Worm (Caenorhabditis elegans) whole organism, young adult: Measurements from ENCODE around the gene F09F9.1.

Experiments used
- C06A6.2 ChIP-seq: fragments of 200-800 bp; sonication (Bioruptor generic); conservative IDR thresholded peaks from 2 replicates; pipeline ENCODE4 v1.3.6; 2022; ENCODE audit warnings: missing genetic modification characterization, missing compliant biosample characterization
- F23B12.7 ChIP-seq: sonication (generic microtip); optimal IDR thresholded peaks from 2 replicates; lab custom pipeline; 2017; ENCODE audit warnings: missing genetic modification characterization, mild to moderate bottlenecking, missing compliant biosample characterization, antibody characterized with exemption, moderate library complexity; ENCODE audit not compliant: insufficient read depth
- F57C9.4 ChIP-seq: sonication (generic microtip); optimal IDR thresholded peaks from 2 replicates; lab custom pipeline; 2017; ENCODE audit warnings: mild to moderate bottlenecking, missing genetic modification characterization, missing compliant biosample characterization
- Y95B8A.8 ChIP-seq: fragments of 200-800 bp; sonication (Bioruptor generic); IDR thresholded peaks from 2 replicates; pipeline ENCODE4 v1.3.6; 2022; ENCODE audit warnings: missing genetic modification reagents, missing genetic modification characterization, missing compliant biosample characterization
- aptf-2 ChIP-seq: fragments of 200-800 bp; sonication (Bioruptor generic); conservative IDR thresholded peaks from 2 replicates; pipeline ENCODE4 v1.3.6; 2022; ENCODE audit warnings: missing genetic modification reagents, missing genetic modification characterization, missing compliant biosample characterization
- attf-5 ChIP-seq: fragments of 200-800 bp; sonication (Bioruptor generic); optimal IDR thresholded peaks from 2 replicates; lab custom pipeline; 2018; ENCODE audit warnings: mild to moderate bottlenecking, missing genetic modification characterization, missing compliant biosample characterization
- bed-1 ChIP-seq: fragments of 200-800 bp; sonication (Bioruptor generic); IDR thresholded peaks from 2 replicates; pipeline ENCODE4 v1.3.6; 2022; ENCODE audit warnings: missing genetic modification reagents, missing genetic modification characterization, missing compliant biosample characterization
- cebp-1 ChIP-seq, 2 experiments: fragments of 200-800 bp in 1 of 2; sonication (Bioruptor generic) in 1 of 2; sonication (generic microtip) in 1 of 2; IDR thresholded peaks in 1 of 2; optimal IDR thresholded peaks in 1 of 2; 2 replicates each; pipeline versions ENCODE4 v1.3.6 to Lab custom; 2017 to 2022; ENCODE audit warnings: missing compliant biosample characterization in 2 of 2, missing genetic modification characterization in 2 of 2, mild to moderate bottlenecking in 1 of 2, missing genetic modification reagents in 1 of 2, moderate library complexity in 1 of 2
- ceh-27 ChIP-seq: fragments of 200-800 bp; sonication (Bioruptor generic); optimal IDR thresholded peaks from 2 replicates; lab custom pipeline; 2018; ENCODE audit warnings: mild to moderate bottlenecking, missing genetic modification characterization, moderate library complexity, missing compliant biosample characterization
- ceh-91 ChIP-seq: fragments of 200-800 bp; sonication (Bioruptor generic); IDR thresholded peaks from 2 replicates; pipeline ENCODE4 v1.3.6; 2022; ENCODE audit warnings: missing genetic modification reagents, missing genetic modification characterization, missing compliant biosample characterization
- dox-1 ChIP-seq: fragments of 200-800 bp; sonication (Bioruptor generic); IDR thresholded peaks from 2 replicates; pipeline ENCODE4 v1.3.6; 2022; ENCODE audit warnings: missing genetic modification reagents, missing genetic modification characterization, missing compliant biosample characterization
- ekl-4 ChIP-seq: fragments of 200-800 bp; sonication (Bioruptor generic); IDR thresholded peaks from 2 replicates; pipeline ENCODE4 v1.3.6; 2022; ENCODE audit warnings: missing genetic modification reagents, missing genetic modification characterization, missing compliant biosample characterization
- ets-4 ChIP-seq: fragments of 200-800 bp; sonication (Bioruptor generic); optimal IDR thresholded peaks from 2 replicates; lab custom pipeline; 2018; ENCODE audit warnings: mild to moderate bottlenecking, missing genetic modification characterization, missing compliant biosample characterization
- gei-17 ChIP-seq: fragments of 200-800 bp; sonication (Bioruptor generic); optimal IDR thresholded peaks from 2 replicates; lab custom pipeline; 2018; ENCODE audit warnings: mild to moderate bottlenecking, missing genetic modification characterization, missing compliant biosample characterization
- hmg-1.2 ChIP-seq: fragments of 200-800 bp; sonication (Bioruptor generic); IDR thresholded peaks from 2 replicates; pipeline ENCODE4 v1.3.6; 2022; ENCODE audit warnings: missing genetic modification reagents, missing genetic modification characterization, missing compliant biosample characterization
- let-526 ChIP-seq: fragments of 200-800 bp; sonication (Bioruptor generic); IDR thresholded peaks from 2 replicates; pipeline ENCODE4 v1.3.6; 2022; ENCODE audit warnings: missing genetic modification reagents, missing genetic modification characterization, missing compliant biosample characterization
- let-607 ChIP-seq, 2 experiments: fragments of 200-800 bp in 1 of 2; sonication (Bioruptor generic) in 1 of 2; sonication (generic microtip) in 1 of 2; optimal IDR thresholded peaks; 2 replicates each; lab custom pipeline; 2016 to 2018; ENCODE audit warnings: mild to moderate bottlenecking in 2 of 2, missing compliant biosample characterization in 2 of 2, missing genetic modification characterization in 2 of 2, moderate library complexity in 2 of 2, missing genotype in 1 of 2
- lin-54 ChIP-seq: fragments of 200-800 bp; sonication (Bioruptor generic); optimal IDR thresholded peaks from 2 replicates; lab custom pipeline; 2018; ENCODE audit warnings: mild to moderate bottlenecking, missing genetic modification characterization, missing compliant biosample characterization
- lsy-27 ChIP-seq: sonication (generic microtip); optimal IDR thresholded peaks from 2 replicates; lab custom pipeline; 2017; ENCODE audit warnings: missing genetic modification characterization, mild to moderate bottlenecking, missing compliant biosample characterization, antibody characterized with exemption, missing genotype, borderline replicate concordance; ENCODE audit not compliant: insufficient read depth
- madf-8 ChIP-seq: fragments of 200-800 bp; sonication (Bioruptor generic); conservative IDR thresholded peaks from 2 replicates; pipeline ENCODE4 v1.3.6; 2022; ENCODE audit warnings: missing genetic modification reagents, missing genetic modification characterization, missing compliant biosample characterization
- mcd-1 ChIP-seq: fragments of 200-800 bp; sonication (Bioruptor generic); IDR thresholded peaks from 2 replicates; pipeline ENCODE4 v1.3.6; 2022; ENCODE audit warnings: missing genetic modification reagents, missing genetic modification characterization, missing compliant biosample characterization
- mes-4 ChIP-seq: sonication (generic microtip); optimal IDR thresholded peaks from 2 replicates; lab custom pipeline; 2016; ENCODE audit warnings: missing genotype, missing genetic modification characterization, missing compliant biosample characterization
- nhr-90 ChIP-seq: sonication (generic microtip); optimal IDR thresholded peaks from 2 replicates; lab custom pipeline; 2016; ENCODE audit warnings: missing genotype, mild to moderate bottlenecking, missing genetic modification characterization, missing compliant biosample characterization
- sea-2 ChIP-seq: fragments of 200-800 bp; sonication (Bioruptor generic); IDR thresholded peaks from 2 replicates; pipeline ENCODE4 v1.3.6; 2022; ENCODE audit warnings: missing genetic modification characterization, missing compliant biosample characterization
- snpc-1.1 ChIP-seq: sonication (generic microtip); optimal IDR thresholded peaks from 2 replicates; lab custom pipeline; 2017; ENCODE audit warnings: missing genetic modification characterization, mild to moderate bottlenecking, missing compliant biosample characterization, antibody characterized with exemption, moderate library complexity, missing genotype, missing genetic modification reagents; ENCODE audit not compliant: insufficient read depth
- tbx-9 ChIP-seq: sonication (generic microtip); optimal IDR thresholded peaks from 2 replicates; lab custom pipeline; 2016; ENCODE audit warnings: borderline replicate concordance, missing genetic modification characterization, inconsistent platforms, missing compliant biosample characterization
- unc-130 ChIP-seq: sonication (generic microtip); optimal IDR thresholded peaks from 2 replicates; lab custom pipeline; 2016; ENCODE audit warnings: missing genetic modification reagents, missing genetic modification characterization, missing compliant biosample characterization
- xnd-1 ChIP-seq: sonication (generic microtip); optimal IDR thresholded peaks from 2 replicates; lab custom pipeline; 2016; ENCODE audit warnings: missing genotype, missing genetic modification reagents, missing genetic modification characterization, missing compliant biosample characterization
- zim-3 ChIP-seq: sonication (generic microtip); optimal IDR thresholded peaks from 2 replicates; lab custom pipeline; 2017; ENCODE audit warnings: mild to moderate bottlenecking, missing genetic modification characterization, moderate library complexity, missing compliant biosample characterization
- ztf-22 ChIP-seq: fragments of 200-800 bp; sonication (Bioruptor generic); optimal IDR thresholded peaks from 2 replicates; lab custom pipeline; 2018; ENCODE audit warnings: mild to moderate bottlenecking, missing genetic modification characterization, moderate library complexity, missing compliant biosample characterization
- ztf-6 ChIP-seq: fragments of 200-800 bp; sonication (Bioruptor generic); IDR thresholded peaks from 2 replicates; pipeline ENCODE4 v1.3.6; 2022; ENCODE audit warnings: missing genetic modification reagents, missing genetic modification characterization, missing compliant biosample characterization

Gene F09F9.1

DNA sequence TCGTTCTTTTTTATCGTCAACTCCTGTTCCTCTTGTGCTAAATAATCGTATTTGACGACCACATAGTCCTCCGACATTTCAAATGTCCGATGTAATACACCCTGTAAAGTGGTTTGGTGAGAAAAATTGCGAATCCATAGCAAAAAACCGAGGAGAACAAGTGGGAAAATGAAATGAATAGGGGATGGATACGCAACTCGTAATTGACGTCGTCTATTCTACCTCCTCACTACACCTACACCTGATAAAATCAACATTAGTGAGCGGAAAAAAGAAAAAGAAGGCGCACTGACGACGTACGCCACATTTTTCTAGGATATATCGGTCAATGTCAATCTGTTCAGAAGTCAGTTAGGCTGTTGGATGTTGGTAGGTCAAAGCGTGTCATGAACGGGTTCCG, 38.2 kb downstream of the F09F9.1 start, which contains the start of gene nck-1:
TSS of gene nck-1 (minus strand) at position 101 of the 400 bp plus-strand sequence.
- no peak for TF ChIP-seq ztf-22 (GFP tag; lab: Kevin White, UChicago)
- TF ChIP-seq ets-4 = no peak
- no peak for TF ChIP-seq hmg-1.2 (GFP tag; lab: Robert Waterston, UW)
- no peak for TF ChIP-seq bed-1 (GFP tag; lab: Robert Waterston, UW)
- TF ChIP-seq lsy-27 (tag; lab: Kevin White, UChicago) = no peak
- no peak for TF ChIP-seq gei-17 (GFP tag; lab: Kevin White, UChicago)
- no peak for TF ChIP-seq zim-3 (tag; lab: Kevin White, UChicago)
- no peak for TF ChIP-seq aptf-2 (GFP tag; lab: Robert Waterston, UW)
- no peak for TF ChIP-seq mcd-1
- TF ChIP-seq F23B12.7 (tag; lab: Kevin White, UChicago) = no peak
- TF ChIP-seq ceh-91 (GFP tag; lab: Robert Waterston, UW) = no peak
- TF ChIP-seq mes-4 (tag; lab: Kevin White, UChicago) = no peak
- TF ChIP-seq attf-5 (GFP tag; lab: Kevin White, UChicago) = no peak
- no peak for TF ChIP-seq dox-1
- TF ChIP-seq C06A6.2 = no peak
- no peak for TF ChIP-seq Y95B8A.8 (GFP tag; lab: Robert Waterston, UW)
- no peak for TF ChIP-seq unc-130

DNA sequence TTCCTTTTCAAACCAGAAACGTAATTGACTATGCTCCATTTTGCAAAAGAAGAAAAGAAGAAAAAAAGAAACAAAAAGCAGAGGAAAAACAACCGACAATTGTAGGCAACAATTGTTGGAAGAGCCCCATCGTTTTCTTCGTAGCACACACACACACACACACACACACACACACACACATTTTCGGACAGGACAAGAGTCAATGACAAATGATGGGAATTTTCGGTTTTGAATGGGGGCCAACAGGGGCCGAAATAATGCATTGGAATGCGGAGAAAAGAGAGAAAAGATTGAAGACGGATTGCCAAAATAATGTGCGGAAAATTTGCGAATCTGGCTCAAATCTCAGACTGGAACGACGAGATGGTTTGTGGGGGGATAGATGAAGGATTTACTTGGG, 39.7 kb downstream of the F09F9.1 start:
- TF ChIP-seq F57C9.4 (tag; lab: Kevin White, UChicago) = no peak
- TF ChIP-seq F23B12.7 (tag; lab: Kevin White, UChicago) = no peak
- TF ChIP-seq bed-1 (GFP tag; lab: Robert Waterston, UW) = no peak
- TF ChIP-seq ceh-27 (GFP tag; lab: Kevin White, UChicago) = no peak
- TF ChIP-seq let-607 (tag; optimal IDR thresholded peaks at IDR 0.05; lab: Kevin White, UChicago) = no peak
- TF ChIP-seq tbx-9 (tag; lab: Kevin White, UChicago) = no peak
- TF ChIP-seq hmg-1.2 (GFP tag; lab: Robert Waterston, UW) = no peak
- no peak for TF ChIP-seq mes-4 (tag; lab: Kevin White, UChicago)
- TF ChIP-seq ekl-4 (GFP tag; lab: Robert Waterston, UW) = no peak
- no peak for TF ChIP-seq aptf-2 (GFP tag; lab: Robert Waterston, UW)
- TF ChIP-seq snpc-1.1 (tag; lab: Kevin White, UChicago) = no peak

DNA sequence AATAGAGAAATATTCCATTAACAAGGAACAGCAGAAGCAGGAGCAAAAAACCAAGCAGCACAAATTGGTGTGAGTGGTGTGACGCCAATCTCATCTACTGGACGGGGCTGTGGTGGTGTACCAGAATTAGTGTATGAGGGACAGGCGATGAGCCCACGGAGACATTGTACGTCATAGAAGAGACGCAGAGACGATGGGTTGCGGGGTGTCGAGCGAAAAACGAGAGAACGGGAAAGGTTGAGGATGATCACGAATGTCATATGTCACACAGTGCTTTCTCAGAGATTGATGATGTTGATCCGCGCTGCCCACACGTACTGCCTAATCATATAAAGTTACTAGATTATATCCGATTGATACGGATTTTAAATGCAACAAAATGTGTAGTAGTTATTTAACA, 42.8 kb downstream of the F09F9.1 start:
- TF ChIP-seq cebp-1 (GFP tag; IDR thresholded peaks at IDR 0.05; lab: Robert Waterston, UW) = no peak
- TF ChIP-seq cebp-1 (tag; optimal IDR thresholded peaks at IDR 0.05; lab: Kevin White, UChicago) = peak; percentile 13
- TF ChIP-seq ztf-6 = no peak

DNA sequence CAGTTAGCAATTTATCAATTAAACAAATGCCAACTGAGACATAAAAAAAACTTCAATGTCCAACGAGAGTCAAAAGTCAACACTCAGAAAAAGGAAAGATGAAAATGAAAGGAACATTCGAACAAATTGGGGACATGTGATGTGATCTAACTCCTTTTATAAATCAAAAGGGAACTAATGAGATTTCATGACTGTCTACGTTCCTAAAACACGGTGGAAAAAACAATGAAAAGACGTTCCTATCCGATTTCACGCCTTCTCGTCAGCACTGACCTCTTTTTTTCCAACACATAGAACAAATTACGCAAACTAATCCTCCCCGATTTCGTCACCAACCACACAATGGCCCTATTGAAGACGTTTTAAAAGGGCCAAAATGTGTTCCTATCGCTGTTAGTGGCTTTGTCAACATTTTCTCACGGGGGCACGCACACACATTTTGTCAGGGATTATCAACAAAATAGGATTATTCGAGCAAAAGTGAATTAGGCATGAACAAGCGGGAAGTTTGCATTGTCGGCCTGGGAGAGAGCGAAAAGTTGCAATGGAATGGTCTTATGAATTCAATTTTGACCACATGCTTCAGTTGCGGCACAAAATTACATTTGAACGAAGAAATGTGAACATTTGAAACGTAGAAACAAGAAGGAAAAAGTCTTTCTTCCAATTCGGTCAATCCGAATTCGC, 44.2 kb downstream of the F09F9.1 start:
- no peak for TF ChIP-seq cebp-1 (GFP tag; IDR thresholded peaks at IDR 0.05; lab: Robert Waterston, UW)
- TF ChIP-seq cebp-1 (tag; optimal IDR thresholded peaks at IDR 0.05; lab: Kevin White, UChicago) = peak; percentile 64
- TF ChIP-seq lin-54 (GFP tag; lab: Kevin White, UChicago) = no peak
- TF ChIP-seq, all 124 proteins: peak for 1

DNA sequence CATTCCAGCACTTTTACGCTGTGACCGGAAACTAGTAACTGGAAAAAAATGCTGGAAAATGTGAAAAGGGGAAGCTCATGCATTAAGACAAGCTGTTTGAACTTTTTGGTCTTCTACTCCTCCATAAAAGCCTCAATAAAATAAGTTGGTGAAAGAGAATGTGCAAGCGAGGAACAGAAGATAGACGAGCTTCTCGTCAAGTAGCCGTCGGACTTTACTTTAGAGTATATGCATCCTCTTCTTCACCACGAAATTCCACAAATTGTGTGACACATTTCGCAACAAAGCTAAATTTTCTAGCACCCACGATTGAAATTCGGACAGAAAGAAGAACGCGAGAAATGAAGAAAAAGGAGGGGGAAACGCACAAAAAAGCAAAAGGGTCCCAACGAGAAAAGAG, 44.8 kb downstream of the F09F9.1 start:
- no peak for TF ChIP-seq let-526 (GFP tag; lab: Robert Waterston, UW)
- TF ChIP-seq Y95B8A.8 (GFP tag; lab: Robert Waterston, UW) = no peak
- no peak for TF ChIP-seq ceh-27 (GFP tag; lab: Kevin White, UChicago)
- no peak for TF ChIP-seq madf-8
- TF ChIP-seq sea-2 = no peak
- TF ChIP-seq aptf-2 (GFP tag; lab: Robert Waterston, UW) = no peak
- TF ChIP-seq xnd-1 (tag; lab: Kevin White, UChicago) = no peak
- no peak for TF ChIP-seq ztf-6
- no peak for TF ChIP-seq bed-1 (GFP tag; lab: Robert Waterston, UW)
- TF ChIP-seq nhr-90 (tag; lab: Kevin White, UChicago) = no peak
